Worm (Caenorhabditis elegans): ENCODE data around the gene ril-1.

DNA sequence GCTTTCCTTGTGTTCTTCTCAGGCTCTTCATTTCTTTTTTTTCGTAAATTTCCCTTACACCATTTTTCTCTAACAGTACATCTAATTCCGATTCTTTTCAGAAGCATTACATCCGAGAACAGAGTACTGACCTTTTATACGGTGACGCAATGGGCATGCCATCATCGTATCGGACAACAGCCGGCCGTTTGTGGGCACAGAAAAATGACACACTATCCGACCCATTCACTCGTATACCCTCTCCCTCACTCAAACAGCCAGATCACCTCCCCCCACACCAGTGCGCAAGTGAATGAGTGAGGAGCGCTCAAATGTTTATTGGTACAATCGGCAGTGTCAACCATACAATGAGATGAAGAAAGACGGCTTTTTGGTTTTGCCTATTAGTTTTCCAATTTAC, 22.8 kb downstream of the ril-1 start, which contains the start of gene R02D5.24:
- no peak for TF ChIP-seq tra-4 (tag; optimal IDR thresholded peaks at IDR 0.05)
- no peak for TF ChIP-seq ceh-13 (GFP tag; optimal IDR thresholded peaks at IDR 0.05)
- TF ChIP-seq hnd-1 (tag; optimal IDR thresholded peaks at IDR 0.05) = no peak
- no peak for TF ChIP-seq pes-1 (GFP tag; IDR thresholded peaks at IDR 0.05)
